Worm (Caenorhabditis elegans): ENCODE results near the gene F08F8.9.

DNA sequence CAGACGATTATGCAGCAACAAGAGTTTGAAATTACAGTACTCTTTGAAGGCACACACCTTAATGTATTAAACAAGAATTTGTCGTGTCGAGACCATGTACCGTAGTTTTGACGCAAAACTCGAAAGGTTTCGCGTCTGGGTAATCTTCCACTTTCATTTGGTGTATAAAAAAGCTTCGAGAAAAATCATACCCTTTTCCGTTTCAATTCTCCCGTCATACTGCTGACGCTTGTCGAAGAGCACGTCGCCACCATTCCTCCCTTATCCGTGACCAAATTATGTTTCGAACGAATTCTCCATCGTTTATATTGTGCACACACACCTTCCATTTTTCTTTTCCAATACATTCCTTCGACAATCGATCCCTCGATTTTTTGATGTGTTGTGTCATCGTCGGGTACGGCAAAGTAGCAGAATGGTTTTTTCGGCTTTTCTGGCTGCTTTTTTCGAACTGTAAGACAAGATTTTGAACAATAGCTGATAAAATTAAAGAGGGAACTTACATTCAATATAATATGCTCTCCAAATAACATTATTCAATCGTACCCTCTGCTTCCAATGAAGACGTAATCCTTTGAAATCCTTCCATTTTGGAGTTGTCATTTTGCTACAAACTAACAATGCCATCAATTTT, 20.1 kb upstream of the F08F8.9 start:
- TF ChIP-seq ama-1 (optimal IDR thresholded peaks at IDR 0.05) (no peak), unc-62 (GFP tag; optimal IDR thresholded peaks at IDR 0.05) (no peak), C34B4.2 (tag; optimal IDR thresholded peaks at IDR 0.05) (no peak), nhr-12 (tag; optimal IDR thresholded peaks at IDR 0.05) (no peak), fkh-8 (tag; optimal IDR thresholded peaks at IDR 0.05) (no peak), alr-1 (tag; optimal IDR thresholded peaks at IDR 0.05; ENCODE audit: borderline replicate concordance) (no peak), nhr-28 (tag; optimal IDR thresholded peaks at IDR 0.05) (no peak), blmp-1 (tag; optimal IDR thresholded peaks at IDR 0.05) (no peak), mep-1 (tag; optimal IDR thresholded peaks at IDR 0.05) (no peak), nhr-47 (tag; optimal IDR thresholded peaks at IDR 0.05) (no peak), aly-2 (tag; optimal IDR thresholded peaks at IDR 0.05) (no peak)
